Worm (Caenorhabditis elegans): ENCODE data around the gene nhr-180.

ce11 chrV:667459-667858, at the start of gene nhr-180:
- no peak for TF ChIP-seq nhr-179 (tag; optimal IDR thresholded peaks at IDR 0.05)
- no peak for TF ChIP-seq ztf-26 (tag; optimal IDR thresholded peaks at IDR 0.05)
- no peak for TF ChIP-seq tbx-9 (tag; optimal IDR thresholded peaks at IDR 0.05; ENCODE audit: borderline replicate concordance)
- TF ChIP-seq tbp1 (GFP tag; optimal IDR thresholded peaks at IDR 0.05), result no peak
- no peak for TF ChIP-seq ztf-28 (GFP tag; IDR thresholded peaks at IDR 0.05)
- TF ChIP-seq nhr-27 (tag; optimal IDR thresholded peaks at IDR 0.05), result no peak
- no peak for TF ChIP-seq madf-6 (GFP tag; IDR thresholded peaks at IDR 0.05)
- TF ChIP-seq egrh-3 (GFP tag; IDR thresholded peaks at IDR 0.05), result no peak
- no peak for TF ChIP-seq nfya-1 (tag; optimal IDR thresholded peaks at IDR 0.05; ENCODE audit: borderline replicate concordance, insufficient read depth)
- TF ChIP-seq ZK185.1 (tag; optimal IDR thresholded peaks at IDR 0.05; ENCODE audit: poor library complexity, severe bottlenecking), result no peak

Measured in whole organism, young adult.